Fruit fly (Drosophila melanogaster) whole organism, embryonic: ENCODE data around the gene Sfp77F.

Experiments used
- BEAF-32 ChIP-seq: fragments of 200-800 bp; sonication (Bioruptor generic); optimal IDR thresholded peaks from 3 replicates; lab custom pipeline; 2017; ENCODE audit warnings: missing biosample characterization, missing genetic modification characterization, mild to moderate bottlenecking, moderate library complexity, missing genetic modification reagents
- Bdp1 ChIP-seq: fragments of 200-800 bp; sonication (Bioruptor generic); optimal IDR thresholded peaks from 3 replicates; lab custom pipeline; 2016; ENCODE audit warnings: missing biosample characterization, missing genetic modification characterization
- Bteb2 ChIP-seq: fragments of 200-800 bp; sonication (Bioruptor generic); optimal IDR thresholded peaks from 2 replicates; lab custom pipeline; 2016; ENCODE audit warnings: missing biosample characterization, missing genetic modification characterization
- CG10321 ChIP-seq: fragments of 200-800 bp; sonication (Bioruptor generic); IDR thresholded peaks from 2 replicates; pipeline ENCODE4 v1.3.6; 2022; ENCODE audit warnings: missing biosample characterization, missing genetic modification characterization
- CG12391 ChIP-seq: fragments of 200-800 bp; sonication (Bioruptor generic); optimal IDR thresholded peaks from 3 replicates; lab custom pipeline; 2018; ENCODE audit warnings: missing biosample characterization, mild to moderate bottlenecking, missing genetic modification characterization, moderate library complexity
- CG12659 ChIP-seq: fragments of 200-800 bp; sonication (Bioruptor generic); optimal IDR thresholded peaks from 3 replicates; lab custom pipeline; 2017; ENCODE audit warnings: mild to moderate bottlenecking, missing biosample characterization, missing genetic modification reagents, missing genetic modification characterization
- CG12942 ChIP-seq: fragments of 200-800 bp; sonication (Bioruptor generic); optimal IDR thresholded peaks from 3 replicates; lab custom pipeline; 2016; ENCODE audit warnings: missing biosample characterization, missing genetic modification characterization
- CG13424 ChIP-seq: fragments of 200-800 bp; sonication (Bioruptor generic); optimal IDR thresholded peaks from 2 replicates; lab custom pipeline; 2019; ENCODE audit warnings: missing biosample characterization, mild to moderate bottlenecking, missing genetic modification characterization, moderate library complexity
- CG13775 ChIP-seq: fragments of 200-800 bp; sonication (Bioruptor generic); optimal IDR thresholded peaks from 3 replicates; lab custom pipeline; 2017; ENCODE audit warnings: missing biosample characterization, mild to moderate bottlenecking, missing genetic modification characterization
- CG14050 ChIP-seq: fragments of 200-800 bp; sonication (Bioruptor generic); IDR thresholded peaks from 3 replicates; pipeline ENCODE4 v1.3.6; 2022; ENCODE audit warnings: missing biosample characterization, missing genetic modification characterization
- CG14441 ChIP-seq: fragments of 200-800 bp; sonication (Bioruptor generic); IDR thresholded peaks from 2 replicates; pipeline ENCODE4 v1.3.6; 2022; ENCODE audit warnings: missing biosample characterization, missing genetic modification characterization
- CG14710 ChIP-seq: fragments of 200-800 bp; sonication (Bioruptor generic); optimal IDR thresholded peaks from 3 replicates; lab custom pipeline; 2019; ENCODE audit warnings: missing biosample characterization, mild to moderate bottlenecking, missing genetic modification characterization, moderate library complexity
- CG17361 ChIP-seq: fragments of 200-800 bp; sonication (Bioruptor generic); IDR thresholded peaks from 3 replicates; pipeline ENCODE4 v1.3.6; 2022; ENCODE audit warnings: missing biosample characterization, missing genetic modification characterization
- CG17568 ChIP-seq: fragments of 200-800 bp; sonication (Bioruptor generic); optimal IDR thresholded peaks from 2 replicates; lab custom pipeline; 2018; ENCODE audit warnings: missing biosample characterization, mild to moderate bottlenecking, missing genetic modification characterization, moderate library complexity
- CG1792 ChIP-seq: fragments of 200-800 bp; sonication (Bioruptor generic); optimal IDR thresholded peaks from 2 replicates; lab custom pipeline; 2016; ENCODE audit warnings: missing biosample characterization, missing genetic modification characterization
- CG2120 ChIP-seq: fragments of 200-800 bp; sonication (Bioruptor generic); optimal IDR thresholded peaks from 3 replicates; lab custom pipeline; 2016; ENCODE audit warnings: missing biosample characterization, missing genetic modification characterization
- CG2678 ChIP-seq: fragments of 200-800 bp; sonication (Bioruptor generic); optimal IDR thresholded peaks from 3 replicates; lab custom pipeline; 2019; ENCODE audit warnings: missing biosample characterization, mild to moderate bottlenecking, missing genetic modification characterization, moderate library complexity
- CG3726 ChIP-seq: fragments of 200-800 bp; sonication (Bioruptor generic); IDR thresholded peaks from 3 replicates; pipeline ENCODE4, ENCODE4 v1.3.6; 2022; ENCODE audit warnings: missing biosample characterization, missing genetic modification characterization
- CG42726 ChIP-seq: fragments of 200-800 bp; sonication (Bioruptor generic); IDR thresholded peaks from 2 replicates; pipeline ENCODE4 v1.3.6; 2022; ENCODE audit warnings: missing biosample characterization, missing genetic modification characterization; ENCODE audit not compliant: partially characterized antibody
- CG4282 ChIP-seq: fragments of 200-800 bp; sonication (Bioruptor generic); optimal IDR thresholded peaks from 2 replicates; lab custom pipeline; 2016; ENCODE audit warnings: missing biosample characterization, missing genetic modification characterization
- CG5245 ChIP-seq: fragments of 200-800 bp; sonication (Bioruptor generic); optimal IDR thresholded peaks from 3 replicates; lab custom pipeline; 2016; ENCODE audit warnings: missing biosample characterization, missing genetic modification characterization
- CG8388 ChIP-seq: fragments of 200-800 bp; sonication (Bioruptor generic); optimal IDR thresholded peaks from 2 replicates; lab custom pipeline; 2019; ENCODE audit warnings: missing biosample characterization, mild to moderate bottlenecking, missing genetic modification characterization, moderate library complexity
- CG8765 ChIP-seq: fragments of 200-800 bp; sonication (Bioruptor generic); IDR thresholded peaks from 2 replicates; pipeline ENCODE4 v1.3.6; 2022; ENCODE audit warnings: missing biosample characterization, missing genetic modification characterization
- CG9817 ChIP-seq: fragments of 200-800 bp; sonication (Bioruptor generic); optimal IDR thresholded peaks from 2 replicates; lab custom pipeline; 2018; ENCODE audit warnings: missing biosample characterization, mild to moderate bottlenecking, missing genetic modification characterization, moderate library complexity
- CHES-1-like ChIP-seq: fragments of 200-800 bp; sonication (Bioruptor generic); optimal IDR thresholded peaks from 2 replicates; lab custom pipeline; 2016; ENCODE audit warnings: missing biosample characterization, missing genetic modification characterization
- Chrac-16 ChIP-seq: fragments of 200-800 bp; sonication (Bioruptor generic); optimal IDR thresholded peaks from 3 replicates; lab custom pipeline; 2016; ENCODE audit warnings: missing biosample characterization, missing genetic modification characterization
- CkIIα-i1 ChIP-seq: fragments of 200-800 bp; sonication (Bioruptor generic); IDR thresholded peaks from 2 replicates; pipeline ENCODE4 v1.3.6; 2022; ENCODE audit warnings: missing biosample characterization, missing genetic modification characterization
- CrebB ChIP-seq: fragments of 200-800 bp; sonication (Bioruptor generic); optimal IDR thresholded peaks from 3 replicates; lab custom pipeline; 2018; ENCODE audit warnings: missing biosample characterization, mild to moderate bottlenecking, missing genetic modification characterization
- D ChIP-seq, 2 experiments: fragments of 200-800 bp in 1 of 2; fragments of >200 bp in 1 of 2; sonication (Bioruptor generic) in 1 of 2; optimal IDR thresholded peaks; 2 replicates in 1 of 2; 3 replicates in 1 of 2; lab custom pipeline; 2017; ENCODE audit warnings: mild to moderate bottlenecking in 1 of 2, missing biosample characterization in 1 of 2, missing genetic modification characterization in 1 of 2, missing genetic modification reagents in 1 of 2
- Dfd ChIP-seq, 2 experiments: fragments of >200 bp; optimal IDR thresholded peaks; 2 replicates each; lab custom pipeline; 2017; ENCODE audit warnings: missing biosample characterization in 2 of 2, missing genetic modification characterization in 2 of 2
- Gsc ChIP-seq: fragments of 200-800 bp; sonication (Bioruptor generic); IDR thresholded peaks from 2 replicates; pipeline ENCODE4 v1.3.6; 2022; ENCODE audit warnings: missing biosample characterization, missing genetic modification characterization
- HHEX ChIP-seq: fragments of 200-800 bp; sonication (Bioruptor generic); optimal IDR thresholded peaks from 3 replicates; lab custom pipeline; 2017; ENCODE audit warnings: missing biosample characterization, mild to moderate bottlenecking, missing genetic modification characterization, missing genetic modification reagents
- Hmr ChIP-seq: fragments of 200-800 bp; sonication (Bioruptor generic); optimal IDR thresholded peaks from 3 replicates; lab custom pipeline; 2017; ENCODE audit warnings: mild to moderate bottlenecking, missing biosample characterization, missing genetic modification reagents, missing genetic modification characterization
- Myb ChIP-seq: fragments of 200-800 bp; sonication (Bioruptor generic); optimal IDR thresholded peaks from 2 replicates; lab custom pipeline; 2016; ENCODE audit warnings: missing biosample characterization, missing genetic modification characterization
- Nf-YC ChIP-seq: fragments of 200-800 bp; optimal IDR thresholded peaks from 3 replicates; lab custom pipeline; 2019; ENCODE audit warnings: missing biosample characterization, mild to moderate bottlenecking, missing genetic modification characterization, moderate library complexity
- PHDP ChIP-seq: fragments of 200-800 bp; sonication (Bioruptor generic); optimal IDR thresholded peaks from 3 replicates; lab custom pipeline; 2018; ENCODE audit warnings: missing biosample characterization, mild to moderate bottlenecking, missing genetic modification characterization, moderate library complexity
- Sox100B ChIP-seq: fragments of 200-800 bp; sonication (Bioruptor generic); optimal IDR thresholded peaks from 3 replicates; lab custom pipeline; 2018; ENCODE audit warnings: missing biosample characterization, mild to moderate bottlenecking, missing genetic modification characterization
- az2 ChIP-seq: fragments of 200-800 bp; sonication (Bioruptor generic); optimal IDR thresholded peaks from 3 replicates; lab custom pipeline; 2016; ENCODE audit warnings: missing biosample characterization, missing genetic modification characterization
- cad ChIP-seq: fragments of >200 bp; optimal IDR thresholded peaks from 2 replicates; lab custom pipeline; 2017; ENCODE audit warnings: missing biosample characterization, missing genetic modification characterization
- corto ChIP-seq: fragments of 200-800 bp; sonication (Bioruptor generic); optimal IDR thresholded peaks from 2 replicates; lab custom pipeline; 2016; ENCODE audit warnings: missing biosample characterization, mild to moderate bottlenecking, missing genetic modification characterization, moderate library complexity
- crc ChIP-seq: fragments of 200-800 bp; sonication (Bioruptor generic); optimal IDR thresholded peaks from 2 replicates; lab custom pipeline; 2016; ENCODE audit warnings: missing biosample characterization, missing genetic modification characterization
- cwo ChIP-seq: fragments of 200-800 bp; sonication (Bioruptor generic); optimal IDR thresholded peaks from 3 replicates; lab custom pipeline; 2017; ENCODE audit warnings: missing biosample characterization, missing genetic modification characterization, mild to moderate bottlenecking, moderate library complexity, missing genetic modification reagents
- gro ChIP-seq: fragments of 200-800 bp; sonication (Bioruptor generic); optimal IDR thresholded peaks from 2 replicates; lab custom pipeline; 2016; ENCODE audit warnings: missing biosample characterization, missing genetic modification characterization
- h ChIP-seq: fragments of >200 bp; optimal IDR thresholded peaks from 2 replicates; lab custom pipeline; 2017
- lab ChIP-seq: fragments of 200-800 bp; sonication (Bioruptor generic); optimal IDR thresholded peaks from 3 replicates; lab custom pipeline; 2017; ENCODE audit warnings: missing biosample characterization, missing genetic modification characterization, mild to moderate bottlenecking, moderate library complexity, missing genetic modification reagents
- lilli ChIP-seq: fragments of 200-800 bp; sonication (Bioruptor generic); optimal IDR thresholded peaks from 3 replicates; lab custom pipeline; 2016; ENCODE audit warnings: missing biosample characterization, missing genetic modification characterization
- p53 ChIP-seq: fragments of 200-800 bp; sonication (Bioruptor generic); optimal IDR thresholded peaks from 2 replicates; lab custom pipeline; 2016; ENCODE audit warnings: missing biosample characterization, missing genetic modification characterization
- psq ChIP-seq: fragments of 200-800 bp; sonication (Bioruptor generic); optimal IDR thresholded peaks from 2 replicates; lab custom pipeline; 2017; ENCODE audit warnings: missing biosample characterization, missing genetic modification characterization
- tap ChIP-seq: fragments of 200-800 bp; optimal IDR thresholded peaks from 3 replicates; lab custom pipeline; 2019; ENCODE audit warnings: missing biosample characterization, mild to moderate bottlenecking, missing genetic modification characterization, moderate library complexity
- trem ChIP-seq: fragments of 200-800 bp; optimal IDR thresholded peaks from 3 replicates; lab custom pipeline; 2019; ENCODE audit warnings: missing biosample characterization, mild to moderate bottlenecking, missing genetic modification characterization, moderate library complexity

Gene Sfp77F

dm6 chr3L:20923030-20923591 lies 25.9 kb upstream of the Sfp77F start (continued):
- TF ChIP-seq CG13775 (peak; percentile 37), PHDP (tag; lab: Kevin White, UChicago) (peak; percentile 32), Bdp1 (GFP tag; lab: Kevin White, UChicago) (no peak), CG8765 (GFP tag; lab: Robert Waterston, UW) (peak; percentile 23; the same call in 1 of the 2 replicates), CG10321 (GFP tag; lab: Robert Waterston, UW) (no peak), Hmr (GFP tag; lab: Kevin White, UChicago) (no peak), BEAF-32 (GFP tag; lab: Kevin White, UChicago) (no peak), CG3726 (0 out of 3 replicates have a peak, but pooled peaks have one; percentile 17), HHEX (GFP tag; lab: Kevin White, UChicago) (peak; percentile 8), CG4282 (GFP tag; lab: Kevin White, UChicago) (no peak), Myb (GFP tag; lab: Kevin White, UChicago) (peak; percentile 5), lilli (GFP tag; lab: Kevin White, UChicago) (peak; percentile 42), CG14441 (no peak), tap (tag; lab: Kevin White, UChicago) (peak; percentile 39), Chrac-16 (GFP tag; lab: Kevin White, UChicago) (peak; percentile 61), az2 (GFP tag; lab: Kevin White, UChicago) (peak; percentile 60), CG17361 (GFP tag; lab: Robert Waterston, UW) (peak; percentile 33; the same call in 1 of the 3 replicates), cad (GFP tag; lab: Kevin White, UChicago) (no peak), CG2678 (peak; percentile 45), gro (no peak), CG13424 (tag; lab: Kevin White, UChicago) (peak; percentile 29), crc (GFP tag; lab: Kevin White, UChicago) (no peak), CG9817 (tag; lab: Kevin White, UChicago) (no peak), trem (peak; percentile 64), Dfd (GFP tag; optimal IDR thresholded peaks at IDR 0.05; lab: Kevin White, UChicago) (no peak), CG14710 (tag; lab: Kevin White, UChicago) (peak; percentile 61), corto (no peak), CG12659 (GFP tag; lab: Kevin White, UChicago) (no peak), Gsc (GFP tag; lab: Robert Waterston, UW) (no peak), D (optimal IDR thresholded peaks at IDR 0.05; lab: Kevin White, UChicago) (no peak), D (GFP tag; optimal IDR thresholded peaks at IDR 0.05; lab: Kevin White, UChicago) (peak; percentile 56), cwo (GFP tag; lab: Kevin White, UChicago) (no peak), CG1792 (GFP tag; lab: Kevin White, UChicago) (no peak), psq (no peak), CG12942 (GFP tag; lab: Kevin White, UChicago) (no peak), CG8388 (GFP tag; lab: Kevin White, UChicago) (peak; percentile 55), CG17568 (GFP tag; lab: Kevin White, UChicago) (no peak), Nf-YC (tag; lab: Kevin White, UChicago) (no peak), CrebB (tag; lab: Kevin White, UChicago) (no peak), Bteb2 (no peak), CG5245 (GFP tag; lab: Kevin White, UChicago) (peak; percentile 28), lab (GFP tag; lab: Kevin White, UChicago) (peak; percentile 6), CHES-1-like (no peak), CkIIα-i1 (no peak), CG12391 (tag; lab: Kevin White, UChicago) (peak; percentile 61), CG2120 (no peak), CG14050 (GFP tag; lab: Robert Waterston, UW) (no peak), Sox100B (GFP tag; lab: Kevin White, UChicago) (peak; percentile 23), CG42726 (GFP tag; lab: Robert Waterston, UW) (no peak), h (lab: Kevin White, UChicago) (no peak), p53 (GFP tag; lab: Kevin White, UChicago) (no peak)
